Worm (Caenorhabditis elegans) whole organism, late embryonic: ENCODE results near the gene glo-3.

Source experiments
- C08G9.2 ChIP-seq: sonication (generic microtip); optimal IDR thresholded peaks from 2 replicates; lab custom pipeline; 2016; ENCODE audit warnings: mild to moderate bottlenecking, missing genetic modification characterization, moderate library complexity, missing compliant biosample characterization
- F13H6.1 ChIP-seq: sonication (generic microtip); optimal IDR thresholded peaks from 2 replicates; lab custom pipeline; 2016; ENCODE audit warnings: missing genetic modification characterization, missing compliant biosample characterization
- K09A11.1 ChIP-seq: sonication (generic microtip); optimal IDR thresholded peaks from 2 replicates; lab custom pipeline; 2017; ENCODE audit warnings: antibody characterized with exemption, mild to moderate bottlenecking, missing genetic modification characterization, missing compliant biosample characterization; ENCODE audit not compliant: insufficient read depth
- Y22D7AL.16 ChIP-seq: sonication (generic microtip); optimal IDR thresholded peaks from 2 replicates; lab custom pipeline; 2016; ENCODE audit warnings: missing genetic modification characterization, missing compliant biosample characterization
- ahr-1 ChIP-seq: sonication (generic microtip); optimal IDR thresholded peaks from 2 replicates; lab custom pipeline; 2016; ENCODE audit warnings: missing genetic modification characterization, missing compliant biosample characterization
- ama-1 ChIP-seq: fragments of 150-350 bp; optimal IDR thresholded peaks from 2 replicates; lab custom pipeline; 2014
- ceh-14 ChIP-seq: sonication (generic microtip); optimal IDR thresholded peaks from 2 replicates; lab custom pipeline; 2016; ENCODE audit warnings: missing genotype, missing genetic modification characterization, missing compliant biosample characterization
- ceh-18 ChIP-seq: sonication (generic microtip); optimal IDR thresholded peaks from 2 replicates; lab custom pipeline; 2016; ENCODE audit warnings: missing genetic modification characterization, missing compliant biosample characterization
- ceh-19 ChIP-seq: fragments of 200-800 bp; sonication (Bioruptor generic); optimal IDR thresholded peaks from 2 replicates; lab custom pipeline; 2018; ENCODE audit warnings: mild to moderate bottlenecking, missing genetic modification characterization, missing compliant biosample characterization
- ceh-2 ChIP-seq: sonication (generic microtip); optimal IDR thresholded peaks from 2 replicates; lab custom pipeline; 2016; ENCODE audit warnings: missing genotype, missing genetic modification characterization, missing compliant biosample characterization
- ceh-22 ChIP-seq: sonication (generic microtip); optimal IDR thresholded peaks from 2 replicates; lab custom pipeline; 2017; ENCODE audit warnings: missing biosample characterization, missing genetic modification characterization
- ceh-24 ChIP-seq: sonication (generic microtip); optimal IDR thresholded peaks from 2 replicates; lab custom pipeline; 2016; ENCODE audit warnings: mild to moderate bottlenecking, missing genetic modification characterization, missing compliant biosample characterization
- ceh-30 ChIP-seq: fragments of 150-350 bp; optimal IDR thresholded peaks from 2 replicates; lab custom pipeline; 2014; ENCODE audit warnings: missing biosample characterization, missing genetic modification characterization
- ceh-31 ChIP-seq: sonication (generic microtip); optimal IDR thresholded peaks from 2 replicates; lab custom pipeline; 2016; ENCODE audit warnings: missing genetic modification characterization, missing compliant biosample characterization
- ceh-48 ChIP-seq: sonication (generic microtip); optimal IDR thresholded peaks from 2 replicates; lab custom pipeline; 2016; ENCODE audit warnings: missing genetic modification characterization, inconsistent platforms, missing compliant biosample characterization
- dve-1 ChIP-seq: sonication (generic microtip); optimal IDR thresholded peaks from 2 replicates; lab custom pipeline; 2017; ENCODE audit warnings: antibody characterized with exemption, mild to moderate bottlenecking, missing genetic modification characterization, missing compliant biosample characterization
- elt-2 ChIP-seq: sonication (generic microtip); optimal IDR thresholded peaks from 2 replicates; lab custom pipeline; 2016; ENCODE audit warnings: missing genetic modification reagents, missing genetic modification characterization, missing compliant biosample characterization
- ets-4 ChIP-seq: sonication (generic microtip); optimal IDR thresholded peaks from 2 replicates; lab custom pipeline; 2016; ENCODE audit warnings: missing genetic modification characterization, missing compliant biosample characterization
- eyg-1 ChIP-seq: sonication (generic microtip); optimal IDR thresholded peaks from 2 replicates; lab custom pipeline; 2016; ENCODE audit warnings: missing genotype, missing genetic modification characterization, missing compliant biosample characterization
- fkh-10 ChIP-seq: fragments of 150-350 bp; optimal IDR thresholded peaks from 2 replicates; lab custom pipeline; 2014; ENCODE audit warnings: missing biosample characterization, missing genetic modification reagents, missing genetic modification characterization
- fkh-6 ChIP-seq: sonication (generic microtip); optimal IDR thresholded peaks from 2 replicates; lab custom pipeline; 2016; ENCODE audit warnings: missing genetic modification characterization, missing compliant biosample characterization
- hlh-13 ChIP-seq: fragments of 200-800 bp; sonication (Bioruptor generic); optimal IDR thresholded peaks from 2 replicates; lab custom pipeline; 2018; ENCODE audit warnings: mild to moderate bottlenecking, missing genetic modification characterization, missing compliant biosample characterization
- hlh-30 ChIP-seq: sonication (generic microtip); optimal IDR thresholded peaks from 2 replicates; lab custom pipeline; 2017; ENCODE audit warnings: antibody characterized with exemption, missing genetic modification characterization, missing compliant biosample characterization; ENCODE audit not compliant: insufficient read depth
- hlh-8 ChIP-seq: sonication (generic microtip); optimal IDR thresholded peaks from 2 replicates; lab custom pipeline; 2016; ENCODE audit warnings: missing genotype, missing genetic modification characterization, missing compliant biosample characterization
- madf-2 ChIP-seq: sonication (generic microtip); optimal IDR thresholded peaks from 2 replicates; lab custom pipeline; 2017; ENCODE audit warnings: missing genetic modification characterization, missing compliant biosample characterization
- mec-3 ChIP-seq: sonication (generic microtip); optimal IDR thresholded peaks from 2 replicates; lab custom pipeline; 2016; ENCODE audit warnings: borderline replicate concordance, missing genetic modification characterization, missing compliant biosample characterization
- nhr-11 ChIP-seq: fragments of 150-350 bp; optimal IDR thresholded peaks from 2 replicates; lab custom pipeline; 2014; ENCODE audit warnings: missing biosample characterization, missing genetic modification characterization
- npax-4 ChIP-seq: sonication (generic microtip); optimal IDR thresholded peaks from 2 replicates; lab custom pipeline; 2016; ENCODE audit warnings: missing genetic modification characterization, missing compliant biosample characterization
- pag-3 ChIP-seq: sonication (generic microtip); optimal IDR thresholded peaks from 2 replicates; lab custom pipeline; 2016; ENCODE audit warnings: missing compliant biosample characterization, missing genetic modification characterization, borderline replicate concordance
- pax-1 ChIP-seq: fragments of 150-350 bp; optimal IDR thresholded peaks from 2 replicates; lab custom pipeline; 2014; ENCODE audit warnings: missing biosample characterization, missing genetic modification characterization
- pha-4 ChIP-seq: fragments of 150-350 bp; optimal IDR thresholded peaks from 2 replicates; lab custom pipeline; 2018; ENCODE audit warnings: missing biosample characterization, missing genetic modification reagents, missing genetic modification characterization
- pqm-1 ChIP-seq: sonication (generic microtip); optimal IDR thresholded peaks from 2 replicates; lab custom pipeline; 2016; ENCODE audit warnings: missing genetic modification characterization, missing compliant biosample characterization
- pros-1 ChIP-seq: fragments of 150-350 bp; optimal IDR thresholded peaks from 2 replicates; lab custom pipeline; 2014; ENCODE audit warnings: missing biosample characterization, missing genetic modification reagents, missing genetic modification characterization
- ref-2 ChIP-seq: sonication (generic microtip); optimal IDR thresholded peaks from 2 replicates; lab custom pipeline; 2016; ENCODE audit warnings: missing genetic modification characterization, missing compliant biosample characterization
- rnt-1 ChIP-seq: sonication (generic microtip); optimal IDR thresholded peaks from 2 replicates; lab custom pipeline; 2016; ENCODE audit warnings: missing genetic modification characterization, missing compliant biosample characterization
- sox-2 ChIP-seq: fragments of 200-800 bp; sonication (Bioruptor generic); IDR thresholded peaks from 2 replicates; pipeline ENCODE4 v1.3.6; 2022; ENCODE audit warnings: missing genetic modification reagents, missing genetic modification characterization, missing compliant biosample characterization
- sox-4 ChIP-seq: sonication (generic microtip); optimal IDR thresholded peaks from 2 replicates; lab custom pipeline; 2017; ENCODE audit warnings: mild to moderate bottlenecking, missing genetic modification characterization, inconsistent platforms, missing compliant biosample characterization
- syd-9 ChIP-seq: sonication (generic microtip); optimal IDR thresholded peaks from 2 replicates; lab custom pipeline; 2016; ENCODE audit warnings: mild to moderate bottlenecking, missing genetic modification characterization, moderate library complexity, missing compliant biosample characterization
- tbx-2 ChIP-seq: sonication (generic microtip); optimal IDR thresholded peaks from 2 replicates; lab custom pipeline; 2016; ENCODE audit warnings: missing genetic modification characterization, missing compliant biosample characterization
- tbx-7 ChIP-seq: sonication (generic microtip); optimal IDR thresholded peaks from 2 replicates; lab custom pipeline; 2016; ENCODE audit warnings: missing genotype, missing genetic modification characterization, missing compliant biosample characterization
- ttx-3 ChIP-seq: sonication (generic microtip); optimal IDR thresholded peaks from 2 replicates; lab custom pipeline; 2016; ENCODE audit warnings: missing genetic modification reagents, missing genetic modification characterization, missing compliant biosample characterization
- unc-3 ChIP-seq, 2 experiments: fragments of 200-800 bp in 1 of 2; sonication (Bioruptor generic) in 1 of 2; sonication (generic microtip) in 1 of 2; conservative IDR thresholded peaks in 1 of 2; optimal IDR thresholded peaks in 1 of 2; 2 replicates each; pipeline versions ENCODE4 v1.3.6 to Lab custom; 2016 to 2022; ENCODE audit warnings: missing compliant biosample characterization in 2 of 2, missing genetic modification characterization in 2 of 2, missing genetic modification reagents in 1 of 2
- unc-42 ChIP-seq: sonication (generic microtip); optimal IDR thresholded peaks from 2 replicates; lab custom pipeline; 2016; ENCODE audit warnings: missing genotype, missing genetic modification characterization, missing compliant biosample characterization
- unc-55 ChIP-seq: sonication (generic microtip); optimal IDR thresholded peaks from 2 replicates; lab custom pipeline; 2017; ENCODE audit warnings: missing biosample characterization, missing genetic modification reagents, missing genetic modification characterization
- unc-86 ChIP-seq: sonication (generic microtip); optimal IDR thresholded peaks from 2 replicates; lab custom pipeline; 2016; ENCODE audit warnings: missing genetic modification characterization, missing compliant biosample characterization
- ztf-16 ChIP-seq: sonication (generic microtip); optimal IDR thresholded peaks from 2 replicates; lab custom pipeline; 2017; ENCODE audit warnings: missing genetic modification characterization, missing compliant biosample characterization

Gene glo-3

ce11 chrX:10559203-10559602 lies 25.7 kb downstream of the glo-3 start, which contains the start of gene F59F5.7:
Gene F59F5.7 (plus strand): TSS chrX:10559503.
- TF ChIP-seq ceh-30 (tag; lab: Kevin White, UChicago) (no peak), Y22D7AL.16 (tag; lab: Kevin White, UChicago) (no peak), ttx-3 (tag; lab: Kevin White, UChicago) (no peak), pros-1 (tag; lab: Kevin White, UChicago) (no peak), dve-1 (no peak), pha-4 (tag; lab: Kevin White, UChicago) (no peak), unc-86 (tag; lab: Kevin White, UChicago) (no peak)

- TF ChIP-seq unc-42 (peak; percentile 72), pag-3 (tag; lab: Kevin White, UChicago) (no peak)
These were observed 33.3 kb downstream of the glo-3 start for ce11 chrX:10566775-10567174.

- TF ChIP-seq nhr-11 (no peak), unc-42 (peak; percentile 86), unc-55 (peak; percentile 92), fkh-6 (tag; lab: Kevin White, UChicago) (peak; percentile 44), ceh-19 (GFP tag; lab: Kevin White, UChicago) (peak; percentile 57), ceh-24 (no peak), hlh-8 (tag; lab: Kevin White, UChicago) (peak; percentile 59), rnt-1 (tag; lab: Kevin White, UChicago) (peak; percentile 93), dve-1 (peak; percentile 50), sox-2 (GFP tag; lab: Robert Waterston, UW) (peak; percentile 2; the same call in 1 of the 2 replicates), ceh-14 (peak; percentile 77), ama-1 (lab: Kevin White, UChicago) (no peak), unc-3 (GFP tag; conservative IDR thresholded peaks at IDR 0.05; lab: Robert Waterston, UW) (no peak), unc-3 (tag; optimal IDR thresholded peaks at IDR 0.05; lab: Kevin White, UChicago) (peak; percentile 65), eyg-1 (peak; percentile 63), ceh-48 (tag; lab: Kevin White, UChicago) (peak; percentile 96), K09A11.1 (tag; lab: Kevin White, UChicago) (peak; percentile 20), tbx-7 (tag; lab: Kevin White, UChicago) (peak; percentile 19), npax-4 (tag; lab: Kevin White, UChicago) (peak; percentile 16), syd-9 (tag; lab: Kevin White, UChicago) (peak; percentile 85), pag-3 (tag; lab: Kevin White, UChicago) (no peak), madf-2 (tag; lab: Kevin White, UChicago) (peak; percentile 66), ceh-2 (tag; lab: Kevin White, UChicago) (peak; percentile 73), ahr-1 (peak; percentile 51), ttx-3 (tag; lab: Kevin White, UChicago) (peak; percentile 65), F13H6.1 (tag; lab: Kevin White, UChicago) (peak; percentile 93), ceh-22 (tag; lab: Kevin White, UChicago) (peak; percentile 49), ztf-16 (tag; lab: Kevin White, UChicago) (peak; percentile 67), pqm-1 (peak; percentile 60), fkh-10 (GFP tag; lab: Kevin White, UChicago) (peak; percentile 30), hlh-13 (no peak), C08G9.2 (peak; percentile 56), hlh-30 (tag; lab: Kevin White, UChicago) (peak; percentile 96), mec-3 (tag; lab: Kevin White, UChicago) (peak; percentile 36), ets-4 (tag; lab: Kevin White, UChicago) (peak; percentile 21), pax-1 (peak; percentile 57), elt-2 (tag; lab: Kevin White, UChicago) (peak; percentile 65), tbx-2 (tag; lab: Kevin White, UChicago) (peak; percentile 95), ceh-31 (tag; lab: Kevin White, UChicago) (peak; percentile 97), Y22D7AL.16 (tag; lab: Kevin White, UChicago) (no peak), ref-2 (tag; lab: Kevin White, UChicago) (peak; percentile 95), ceh-18 (tag; lab: Kevin White, UChicago) (peak; percentile 98), sox-4 (no peak)
These were observed 35.1 kb downstream of the glo-3 start for ce11 chrX:10568385-10569149.
